Worm (Caenorhabditis elegans) whole organism, L4 larva: ENCODE data around the gene T05C12.1.

Experiments used
- F10B5.3 ChIP-seq: sonication (generic microtip); optimal IDR thresholded peaks from 2 replicates; lab custom pipeline; 2016; ENCODE audit warnings: mild to moderate bottlenecking, missing genetic modification characterization, missing compliant biosample characterization
- F26F4.8 ChIP-seq: fragments of 200-800 bp; sonication (Bioruptor generic); conservative IDR thresholded peaks from 2 replicates; pipeline ENCODE4 v1.3.6; 2022; ENCODE audit warnings: missing genetic modification characterization, missing compliant biosample characterization
- T20F7.1 ChIP-seq: fragments of 200-800 bp; sonication (Bioruptor generic); optimal IDR thresholded peaks from 2 replicates; lab custom pipeline; 2018; ENCODE audit warnings: mild to moderate bottlenecking, missing genetic modification characterization, missing compliant biosample characterization
- T26A8.4 ChIP-seq: fragments of 200-800 bp; sonication (Bioruptor generic); IDR thresholded peaks from 2 replicates; pipeline ENCODE4 v1.3.6; 2022; ENCODE audit warnings: missing genetic modification characterization, missing compliant biosample characterization
- Y105C5A.15 ChIP-seq: fragments of 200-800 bp; sonication (Bioruptor generic); IDR thresholded peaks from 2 replicates; pipeline ENCODE4 v1.3.6; 2022; ENCODE audit warnings: missing genetic modification characterization, missing compliant biosample characterization
- Y75B8A.6 ChIP-seq: fragments of 200-800 bp; sonication (Bioruptor generic); IDR thresholded peaks from 2 replicates; pipeline ENCODE4 v1.3.6; 2022; ENCODE audit warnings: missing genetic modification reagents, missing genetic modification characterization, missing compliant biosample characterization
- ZK337.2 ChIP-seq: fragments of 200-800 bp; sonication (Bioruptor generic); IDR thresholded peaks from 2 replicates; pipeline ENCODE4 v1.3.6; 2022; ENCODE audit warnings: missing genetic modification reagents, missing genetic modification characterization, missing compliant biosample characterization
- attf-4 ChIP-seq: sonication (generic microtip); optimal IDR thresholded peaks from 3 replicates; lab custom pipeline; 2017; ENCODE audit warnings: missing biosample characterization, missing genetic modification characterization
- ceh-44 ChIP-seq: fragments of 200-800 bp; sonication (Bioruptor generic); IDR thresholded peaks from 2 replicates; pipeline ENCODE4 v1.3.6; 2022; ENCODE audit warnings: missing genetic modification reagents, missing genetic modification characterization, missing compliant biosample characterization
- ces-1 ChIP-seq: fragments of 150-350 bp; sonication (generic microtip); optimal IDR thresholded peaks from 4 replicates; lab custom pipeline; 2014; ENCODE audit warnings: missing biosample characterization, missing genetic modification reagents, missing genetic modification characterization
- daf-8 ChIP-seq: fragments of 200-800 bp; sonication (Bioruptor generic); IDR thresholded peaks from 2 replicates; pipeline ENCODE4 v1.3.6; 2022; ENCODE audit warnings: missing genetic modification characterization, missing compliant biosample characterization
- dmd-6 ChIP-seq: fragments of 200-800 bp; sonication (Bioruptor generic); IDR thresholded peaks from 2 replicates; pipeline ENCODE4 v1.3.6; 2022; ENCODE audit warnings: missing genetic modification reagents, missing genetic modification characterization, missing compliant biosample characterization
- egl-43 ChIP-seq: fragments of 200-800 bp; sonication (Bioruptor generic); IDR thresholded peaks from 2 replicates; pipeline ENCODE4 v1.3.6; 2022; ENCODE audit warnings: missing genetic modification reagents, missing genetic modification characterization, missing compliant biosample characterization
- fkh-10 ChIP-seq: fragments of 150-350 bp; optimal IDR thresholded peaks from 2 replicates; lab custom pipeline; 2014; ENCODE audit warnings: missing biosample characterization, missing genetic modification reagents, missing genetic modification characterization
- fos-1 ChIP-seq: fragments of 150-350 bp; optimal IDR thresholded peaks from 2 replicates; lab custom pipeline; 2014; ENCODE audit warnings: missing biosample characterization, missing genetic modification characterization
- hif-1 ChIP-seq, 2 experiments: sonication (generic microtip); optimal IDR thresholded peaks; 2 replicates each; lab custom pipeline; 2016 to 2017; ENCODE audit warnings: missing compliant biosample characterization in 2 of 2, missing genetic modification characterization in 2 of 2, missing genetic modification reagents in 2 of 2, missing genotype in 2 of 2, mild to moderate bottlenecking in 1 of 2
- lin-1 ChIP-seq: fragments of 200-800 bp; sonication (Bioruptor generic); IDR thresholded peaks from 2 replicates; pipeline ENCODE4 v1.3.6; 2022; ENCODE audit warnings: missing genetic modification reagents, missing genetic modification characterization, missing compliant biosample characterization
- lin-29 ChIP-seq: fragments of 200-800 bp; sonication (Bioruptor generic); IDR thresholded peaks from 2 replicates; pipeline ENCODE4 v1.3.6; 2022; ENCODE audit warnings: missing genetic modification reagents, missing genetic modification characterization, missing compliant biosample characterization
- lin-38 ChIP-seq: fragments of 200-800 bp; sonication (Bioruptor generic); IDR thresholded peaks from 2 replicates; pipeline ENCODE4 v1.3.6; 2022; ENCODE audit warnings: missing genetic modification reagents, missing genetic modification characterization, missing compliant biosample characterization
- lin-39 ChIP-seq: fragments of 150-350 bp; optimal IDR thresholded peaks from 2 replicates; lab custom pipeline; 2014; ENCODE audit warnings: missing biosample characterization, missing genetic modification reagents, missing genetic modification characterization
- mdl-1 ChIP-seq, 2 experiments: fragments of 150-350 bp in 1 of 2; sonication (generic microtip) in 1 of 2; optimal IDR thresholded peaks; 2 replicates each; lab custom pipeline; 2014 to 2017; ENCODE audit warnings: missing biosample characterization in 2 of 2, missing genetic modification characterization in 2 of 2
- mep-1 ChIP-seq: fragments of 150-350 bp; sonication (generic microtip); optimal IDR thresholded peaks from 3 replicates; lab custom pipeline; 2014; ENCODE audit warnings: missing biosample characterization, missing genetic modification characterization
- mes-2 ChIP-seq: sonication (generic microtip); optimal IDR thresholded peaks from 2 replicates; lab custom pipeline; 2016; ENCODE audit warnings: missing genotype, mild to moderate bottlenecking, missing genetic modification characterization, missing compliant biosample characterization; ENCODE audit not compliant: poor library complexity, severe bottlenecking
- mxl-3 ChIP-seq: fragments of 200-800 bp; sonication (Bioruptor generic); optimal IDR thresholded peaks from 2 replicates; lab custom pipeline; 2018; ENCODE audit warnings: mild to moderate bottlenecking, missing genetic modification characterization, missing compliant biosample characterization
- nhr-111 ChIP-seq: fragments of 200-800 bp; sonication (Bioruptor generic); optimal IDR thresholded peaks from 2 replicates; lab custom pipeline; 2018; ENCODE audit warnings: mild to moderate bottlenecking, missing genetic modification characterization, missing compliant biosample characterization
- nhr-41 ChIP-seq: fragments of 200-800 bp; sonication (Bioruptor generic); IDR thresholded peaks from 2 replicates; pipeline ENCODE4 v1.3.6; 2022; ENCODE audit warnings: missing genetic modification reagents, missing genetic modification characterization, missing compliant biosample characterization
- nhr-42 ChIP-seq: fragments of 200-800 bp; sonication (Bioruptor generic); IDR thresholded peaks from 2 replicates; pipeline ENCODE4 v1.3.6; 2022; ENCODE audit warnings: missing genetic modification characterization, missing compliant biosample characterization
- pha-4 ChIP-seq, 2 experiments: fragments of 150-350 bp in 1 of 2; fragments of 200-800 bp in 1 of 2; sonication (Bioruptor generic) in 1 of 2; IDR thresholded peaks in 1 of 2; optimal IDR thresholded peaks in 1 of 2; 2 replicates each; pipeline versions ENCODE4 v1.3.6 to Lab custom; 2014 to 2022; ENCODE audit warnings: missing genetic modification characterization in 2 of 2, missing genetic modification reagents in 2 of 2, missing biosample characterization in 1 of 2, missing compliant biosample characterization in 1 of 2
- pqm-1 ChIP-seq: sonication (generic microtip); optimal IDR thresholded peaks from 2 replicates; lab custom pipeline; 2017; ENCODE audit warnings: missing biosample characterization, missing genetic modification characterization
- rbr-2 ChIP-seq: sonication (generic microtip); optimal IDR thresholded peaks from 2 replicates; lab custom pipeline; 2016; ENCODE audit warnings: missing genotype, missing genetic modification characterization, missing compliant biosample characterization
- set-16 ChIP-seq: fragments of 200-800 bp; sonication (Bioruptor generic); IDR thresholded peaks from 2 replicates; pipeline ENCODE4 v1.3.6; 2022; ENCODE audit warnings: missing genetic modification reagents, missing genetic modification characterization, missing compliant biosample characterization
- snpc-4 ChIP-seq: fragments of 150-350 bp; optimal IDR thresholded peaks from 2 replicates; lab custom pipeline; 2014; ENCODE audit warnings: missing biosample characterization, missing genetic modification characterization
- tag-97 ChIP-seq: fragments of 200-800 bp; sonication (Bioruptor generic); IDR thresholded peaks from 2 replicates; pipeline ENCODE4 v1.3.6; 2022; ENCODE audit warnings: missing genetic modification characterization, missing compliant biosample characterization
- unc-39 ChIP-seq: sonication (generic microtip); optimal IDR thresholded peaks from 2 replicates; lab custom pipeline; 2017; ENCODE audit warnings: missing biosample characterization, missing genetic modification characterization
- unc-62 ChIP-seq, 3 experiments: fragments of 150-350 bp in 1 of 3; sonication (generic microtip); optimal IDR thresholded peaks in 2 of 3; peaks in 1 of 3; 1 replicate in 1 of 3; 2 replicates in 2 of 3; lab custom pipeline; 2014 to 2017; ENCODE audit warnings: missing biosample characterization in 3 of 3, missing genetic modification characterization in 3 of 3, missing genetic modification reagents in 3 of 3, missing genotype in 1 of 3
- zip-11 ChIP-seq: fragments of 200-800 bp; sonication (Bioruptor generic); IDR thresholded peaks from 2 replicates; pipeline ENCODE4 v1.3.6; 2022; ENCODE audit warnings: missing genetic modification characterization, missing compliant biosample characterization

Gene T05C12.1

DNA sequence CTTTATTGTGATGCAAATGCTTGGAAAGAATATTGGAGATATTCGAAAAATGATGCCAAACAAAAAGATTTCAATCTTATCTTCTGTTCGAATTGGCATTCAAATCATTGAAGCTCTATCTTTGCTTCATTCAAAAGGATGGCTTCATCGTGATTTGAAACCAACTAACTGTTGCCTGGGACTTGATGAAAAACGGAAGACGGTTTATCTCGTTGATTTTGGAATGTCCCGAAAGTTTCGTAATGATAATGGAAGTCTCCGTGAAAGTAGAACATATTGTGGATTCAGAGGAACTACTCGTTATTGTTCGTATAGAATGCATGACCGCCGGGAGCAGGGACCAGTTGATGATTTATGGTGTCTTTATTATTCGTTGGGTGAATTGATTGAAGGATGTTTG is 668 bp downstream of the T05C12.1 start:
- TF ChIP-seq unc-62 (GFP tag; optimal IDR thresholded peaks at IDR 0.05 in 1 of 2; lab: Kevin White, UChicago) (peak in 1 of 2 experiments; percentile 91), unc-62 (tag; optimal IDR thresholded peaks at IDR 0.05; lab: Kevin White, UChicago) (no peak), fkh-10 (GFP tag; lab: Kevin White, UChicago) (no peak)

DNA sequence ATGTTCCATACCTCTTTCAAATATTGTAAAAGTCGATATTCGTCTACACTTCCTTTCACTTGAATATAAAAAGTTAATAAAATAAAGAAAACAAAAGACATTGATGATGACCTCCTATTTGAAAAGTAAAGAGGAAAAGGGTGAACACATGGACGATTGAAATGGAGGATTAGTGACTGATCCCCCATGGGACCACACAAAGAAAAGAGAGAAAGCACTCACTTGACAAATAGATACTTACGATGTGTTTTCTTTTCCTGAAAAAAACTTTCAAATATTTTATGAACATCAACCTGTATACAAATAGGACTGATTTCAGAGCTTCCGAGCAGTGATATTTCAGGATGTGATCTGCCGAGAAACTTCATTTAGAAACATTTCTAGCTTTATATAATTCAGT is 3.6 kb downstream of the T05C12.1 start, which contains the start of gene acr-14:
TSS of gene acr-14 (minus strand) at position 101 of the 400 bp plus-strand sequence.
- TF ChIP-seq set-16 (GFP tag; lab: Robert Waterston, UW) (no peak), T20F7.1 (GFP tag; lab: Kevin White, UChicago) (no peak), ces-1 (no peak), unc-39 (tag; lab: Kevin White, UChicago) (no peak), fos-1 (tag; lab: Kevin White, UChicago) (no peak), mes-2 (no peak), ZK337.2 (no peak), pha-4 (GFP tag; IDR thresholded peaks at IDR 0.05; lab: Robert Waterston, UW) (no peak), pha-4 (tag; optimal IDR thresholded peaks at IDR 0.05; lab: Kevin White, UChicago) (no peak), nhr-41 (GFP tag; lab: Robert Waterston, UW) (no peak), lin-29 (GFP tag; lab: Robert Waterston, UW) (no peak), dmd-6 (GFP tag; lab: Robert Waterston, UW) (no peak), tag-97 (GFP tag; lab: Robert Waterston, UW) (no peak), lin-38 (GFP tag; lab: Robert Waterston, UW) (no peak), Y105C5A.15 (no peak)

DNA sequence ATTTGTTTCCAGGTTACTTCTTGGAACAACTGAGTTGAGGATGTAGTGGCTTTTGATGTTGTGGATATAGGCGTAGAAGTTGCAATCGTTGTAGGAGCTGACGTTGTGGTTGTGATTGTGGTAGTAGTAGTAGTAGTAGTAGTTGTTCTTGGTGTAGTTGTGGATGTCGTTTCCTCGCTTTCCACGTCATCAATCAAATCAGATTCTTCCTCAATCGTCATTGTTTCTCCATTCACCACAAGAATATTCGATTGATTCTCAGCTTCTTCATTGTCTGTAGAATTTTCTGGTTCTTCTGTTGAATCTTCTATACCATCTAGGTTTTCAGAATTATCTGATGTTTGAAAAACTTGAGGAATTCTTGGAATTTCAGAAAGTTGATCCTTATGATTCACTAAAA is 5.1 kb downstream of the T05C12.1 start:
- no peak for TF ChIP-seq ceh-44 (GFP tag; lab: Robert Waterston, UW)
- no peak for TF ChIP-seq lin-1 (GFP tag; lab: Robert Waterston, UW)
- TF ChIP-seq rbr-2 (tag; lab: Kevin White, UChicago) = no peak
- peak in 1 of 2 experiments; percentile 91 for TF ChIP-seq unc-62 (GFP tag; optimal IDR thresholded peaks at IDR 0.05 in 1 of 2; lab: Kevin White, UChicago)
- no peak for TF ChIP-seq unc-62 (tag; optimal IDR thresholded peaks at IDR 0.05; lab: Kevin White, UChicago)
- TF ChIP-seq zip-11 (GFP tag; lab: Robert Waterston, UW) = no peak

DNA sequence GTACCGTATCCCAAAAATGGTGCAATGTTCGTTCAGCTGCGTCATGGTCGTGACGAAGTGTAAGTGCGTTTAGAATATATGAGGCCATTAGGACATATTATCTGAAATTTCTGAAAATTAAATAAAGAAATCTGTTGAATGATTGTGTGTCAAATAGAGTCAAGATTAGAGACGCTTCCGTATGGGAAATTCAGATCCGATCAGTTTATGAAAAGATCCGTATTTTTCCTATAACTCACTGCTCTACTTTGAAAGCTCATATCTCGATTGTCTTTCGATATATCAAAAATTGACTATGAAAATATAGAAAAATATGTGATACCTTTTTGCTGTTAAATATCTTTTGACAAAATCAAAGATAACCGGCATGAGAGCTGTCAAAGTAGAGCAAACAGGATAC is 6.8 kb downstream of the T05C12.1 start, which contains the start of gene T05C12.4:
TSS of gene T05C12.4 (minus strand) at position 101 of the 400 bp plus-strand sequence.
- no peak for TF ChIP-seq ceh-44 (GFP tag; lab: Robert Waterston, UW)
- no peak for TF ChIP-seq F10B5.3 (tag; lab: Kevin White, UChicago)
- no peak for TF ChIP-seq zip-11 (GFP tag; lab: Robert Waterston, UW)
- no peak for TF ChIP-seq nhr-42
- no peak for TF ChIP-seq daf-8
- no peak for TF ChIP-seq snpc-4 (tag; lab: Kevin White, UChicago)
- TF ChIP-seq mdl-1 (tag; optimal IDR thresholded peaks at IDR 0.05; lab: Kevin White, UChicago) = no peak
- no peak for TF ChIP-seq ZK337.2
- TF ChIP-seq hif-1 (tag; optimal IDR thresholded peaks at IDR 0.05; lab: Kevin White, UChicago) = no peak
- no peak for TF ChIP-seq nhr-111 (GFP tag; lab: Kevin White, UChicago)
- no peak for TF ChIP-seq mxl-3 (GFP tag; lab: Kevin White, UChicago)
- TF ChIP-seq T26A8.4 (GFP tag; lab: Robert Waterston, UW) = no peak
- TF ChIP-seq mep-1 (tag; lab: Kevin White, UChicago) = no peak
- TF ChIP-seq dmd-6 (GFP tag; lab: Robert Waterston, UW) = no peak
- TF ChIP-seq attf-4 (tag; lab: Kevin White, UChicago) = no peak

ce11 chrII:8181437-8181836 is 8.0 kb downstream of the T05C12.1 start, which contains the start of gene dylt-3:
Gene dylt-3, plus strand, starts transcription at chrII:8181737.
- TF ChIP-seq mdl-1 (tag; optimal IDR thresholded peaks at IDR 0.05; lab: Kevin White, UChicago) (no peak), pqm-1 (no peak), hif-1 (tag; optimal IDR thresholded peaks at IDR 0.05; lab: Kevin White, UChicago) (no peak), Y75B8A.6 (GFP tag; lab: Robert Waterston, UW) (no peak), lin-39 (tag; lab: Kevin White, UChicago) (no peak), attf-4 (tag; lab: Kevin White, UChicago) (no peak), egl-43 (GFP tag; lab: Robert Waterston, UW) (no peak), F26F4.8 (GFP tag; lab: Robert Waterston, UW) (no peak), Y105C5A.15 (no peak)
